Worm (Caenorhabditis elegans) whole organism, L1 larva: Measurements from ENCODE around the gene ymel-1.

ENCODE experiments used
- C34B4.2 ChIP-seq: sonication (generic microtip); optimal IDR thresholded peaks from 2 replicates; lab custom pipeline; 2017; ENCODE audit warnings: mild to moderate bottlenecking, missing genetic modification characterization, missing compliant biosample characterization
- F16B12.6 ChIP-seq: fragments of 150-350 bp; optimal IDR thresholded peaks from 2 replicates; lab custom pipeline; 2014; ENCODE audit warnings: missing biosample characterization, missing genetic modification characterization
- Y116A8C.19 ChIP-seq: sonication (generic microtip); optimal IDR thresholded peaks from 2 replicates; lab custom pipeline; 2016; ENCODE audit warnings: missing compliant biosample characterization, missing genetic modification characterization, borderline replicate concordance
- aha-1 ChIP-seq: fragments of 150-350 bp; optimal IDR thresholded peaks from 2 replicates; lab custom pipeline; 2014; ENCODE audit warnings: missing biosample characterization, missing genetic modification characterization
- aly-2 ChIP-seq: fragments of 150-350 bp; optimal IDR thresholded peaks from 2 replicates; lab custom pipeline; 2014; ENCODE audit warnings: missing biosample characterization, missing genetic modification characterization
- ama-1 ChIP-seq: fragments of 150-350 bp; optimal IDR thresholded peaks from 2 replicates; lab custom pipeline; 2014
- blmp-1 ChIP-seq: fragments of 150-350 bp; optimal IDR thresholded peaks from 2 replicates; lab custom pipeline; 2014; ENCODE audit warnings: missing biosample characterization, missing genetic modification characterization
- ceh-63 ChIP-seq: fragments of 200-800 bp; sonication (Bioruptor generic); optimal IDR thresholded peaks from 2 replicates; lab custom pipeline; 2018; ENCODE audit warnings: mild to moderate bottlenecking, missing genetic modification characterization, missing compliant biosample characterization
- ceh-82 ChIP-seq, 3 experiments: fragments of 150-350 bp in 1 of 3; sonication (generic microtip) in 2 of 3; optimal IDR thresholded peaks; 2 replicates each; lab custom pipeline; 2014 to 2017; ENCODE audit warnings: missing biosample characterization in 3 of 3, missing genetic modification characterization in 3 of 3
- ceh-88 ChIP-seq: fragments of 200-800 bp; sonication (Bioruptor generic); IDR thresholded peaks from 2 replicates; pipeline ENCODE4 v1.3.6; 2022; ENCODE audit warnings: missing genetic modification characterization, missing compliant biosample characterization
- ceh-90 ChIP-seq: sonication (generic microtip); optimal IDR thresholded peaks from 2 replicates; lab custom pipeline; 2016; ENCODE audit warnings: missing genetic modification characterization, missing compliant biosample characterization
- dpl-1 ChIP-seq, 3 experiments: fragments of 150-350 bp in 2 of 3; sonication (generic microtip) in 1 of 3; optimal IDR thresholded peaks; 2 replicates each; lab custom pipeline; 2014 to 2017; ENCODE audit warnings: missing biosample characterization in 3 of 3, missing genetic modification characterization in 3 of 3, missing genetic modification reagents in 3 of 3
- efl-1 ChIP-seq, 4 experiments: fragments of 150-350 bp; optimal IDR thresholded peaks in 3 of 4; peaks in 1 of 4; 1 replicate in 1 of 4; 2 replicates in 3 of 4; lab custom pipeline; 2014; ENCODE audit warnings: missing biosample characterization in 2 of 4, missing genetic modification characterization in 2 of 4, missing genetic modification reagents in 2 of 4
- efl-3 ChIP-seq: fragments of 200-800 bp; sonication (Bioruptor generic); optimal IDR thresholded peaks from 2 replicates; lab custom pipeline; 2018; ENCODE audit warnings: mild to moderate bottlenecking, missing genetic modification characterization, missing compliant biosample characterization
- ets-5 ChIP-seq: fragments of 200-800 bp; sonication (Bioruptor generic); IDR thresholded peaks from 2 replicates; pipeline ENCODE4 v1.3.6; 2022; ENCODE audit warnings: missing genetic modification characterization, missing compliant biosample characterization
- fkh-10 ChIP-seq: sonication (generic microtip); optimal IDR thresholded peaks from 2 replicates; lab custom pipeline; 2017; ENCODE audit warnings: missing biosample characterization, missing genetic modification reagents, missing genetic modification characterization
- grh-1 ChIP-seq: fragments of 200-800 bp; sonication (Bioruptor generic); IDR thresholded peaks from 2 replicates; pipeline ENCODE4 v1.3.6; 2022; ENCODE audit warnings: missing genetic modification reagents, missing genetic modification characterization, missing compliant biosample characterization
- hlh-17 ChIP-seq: fragments of 200-800 bp; sonication (Bioruptor generic); optimal IDR thresholded peaks from 2 replicates; lab custom pipeline; 2018; ENCODE audit warnings: missing genetic modification characterization, mild to moderate bottlenecking, missing compliant biosample characterization, moderate library complexity, borderline replicate concordance
- hpl-2 ChIP-seq: fragments of 150-350 bp; optimal IDR thresholded peaks from 2 replicates; lab custom pipeline; 2014; ENCODE audit warnings: missing biosample characterization, missing genetic modification reagents, missing genetic modification characterization
- isw-1 ChIP-seq: fragments of 200-800 bp; sonication (Bioruptor generic); IDR thresholded peaks from 2 replicates; pipeline ENCODE4 v1.3.6; 2022; ENCODE audit warnings: missing genetic modification characterization, missing compliant biosample characterization
- jun-1 ChIP-seq: fragments of 150-350 bp; optimal IDR thresholded peaks from 2 replicates; lab custom pipeline; 2014; ENCODE audit warnings: missing biosample characterization, missing genetic modification reagents, missing genetic modification characterization
- lin-13 ChIP-seq: fragments of 150-350 bp; optimal IDR thresholded peaks from 2 replicates; lab custom pipeline; 2014; ENCODE audit warnings: missing biosample characterization, missing genetic modification reagents, missing genetic modification characterization
- lin-14 ChIP-seq: fragments of 200-800 bp; sonication (Bioruptor generic); optimal IDR thresholded peaks from 2 replicates; lab custom pipeline; 2018; ENCODE audit warnings: mild to moderate bottlenecking, missing genetic modification characterization, moderate library complexity, missing compliant biosample characterization
- lin-15B ChIP-seq: fragments of 150-350 bp; sonication (generic microtip); optimal IDR thresholded peaks from 3 replicates; lab custom pipeline; 2014; ENCODE audit warnings: missing biosample characterization, missing genetic modification characterization
- lin-35 ChIP-seq, 2 experiments: fragments of 150-350 bp; optimal IDR thresholded peaks; 2 replicates each; lab custom pipeline; 2014; ENCODE audit warnings: missing biosample characterization in 2 of 2, missing genetic modification characterization in 2 of 2, missing genetic modification reagents in 2 of 2
- lin-39 ChIP-seq: fragments of 150-350 bp; optimal IDR thresholded peaks from 2 replicates; lab custom pipeline; 2014; ENCODE audit warnings: missing biosample characterization, missing genetic modification reagents, missing genetic modification characterization
- lsy-2 ChIP-seq, 2 experiments: fragments of 150-350 bp; optimal IDR thresholded peaks; 2 replicates each; lab custom pipeline; 2014; ENCODE audit warnings: missing biosample characterization in 2 of 2, missing genetic modification characterization in 2 of 2
- mdl-1 ChIP-seq, 2 experiments: fragments of 150-350 bp; optimal IDR thresholded peaks; 2 replicates each; lab custom pipeline; 2014 to 2017; ENCODE audit warnings: missing biosample characterization in 2 of 2, missing genetic modification characterization in 2 of 2, inconsistent platforms in 1 of 2
- mep-1 ChIP-seq: fragments of 150-350 bp; optimal IDR thresholded peaks from 2 replicates; lab custom pipeline; 2014; ENCODE audit warnings: missing biosample characterization, missing genetic modification characterization
- nhr-19 ChIP-seq: fragments of 200-800 bp; sonication (Bioruptor generic); conservative IDR thresholded peaks from 2 replicates; pipeline ENCODE4 v1.3.6; 2022; ENCODE audit warnings: missing genetic modification characterization, missing compliant biosample characterization
- nhr-20 ChIP-seq: sonication (generic microtip); optimal IDR thresholded peaks from 2 replicates; lab custom pipeline; 2016; ENCODE audit warnings: mild to moderate bottlenecking, missing genetic modification characterization, missing compliant biosample characterization
- nhr-237 ChIP-seq: fragments of 150-350 bp; optimal IDR thresholded peaks from 2 replicates; lab custom pipeline; 2014; ENCODE audit warnings: missing biosample characterization, missing genetic modification characterization
- nhr-71 ChIP-seq: sonication (generic microtip); optimal IDR thresholded peaks from 2 replicates; lab custom pipeline; 2016; ENCODE audit warnings: mild to moderate bottlenecking, missing genetic modification characterization, moderate library complexity, missing compliant biosample characterization
- nhr-76 ChIP-seq: sonication (generic microtip); optimal IDR thresholded peaks from 2 replicates; lab custom pipeline; 2017; ENCODE audit warnings: missing biosample characterization, missing genetic modification characterization
- rnt-1 ChIP-seq: sonication (generic microtip); optimal IDR thresholded peaks from 2 replicates; lab custom pipeline; 2016; ENCODE audit warnings: mild to moderate bottlenecking, missing genetic modification characterization, moderate library complexity, missing compliant biosample characterization
- snu-23 ChIP-seq: sonication (generic microtip); optimal IDR thresholded peaks from 2 replicates; lab custom pipeline; 2016; ENCODE audit warnings: missing genetic modification characterization, missing compliant biosample characterization
- sptf-1 ChIP-seq: fragments of 150-350 bp; optimal IDR thresholded peaks from 2 replicates; lab custom pipeline; 2014; ENCODE audit warnings: missing biosample characterization, missing genetic modification characterization
- swsn-7 ChIP-seq: sonication (generic microtip); optimal IDR thresholded peaks from 2 replicates; lab custom pipeline; 2016; ENCODE audit warnings: missing genetic modification characterization, missing compliant biosample characterization
- tbx-2 ChIP-seq: sonication (generic microtip); optimal IDR thresholded peaks from 2 replicates; lab custom pipeline; 2016; ENCODE audit warnings: missing genetic modification characterization, missing compliant biosample characterization
- unc-62 ChIP-seq: fragments of 150-350 bp; optimal IDR thresholded peaks from 2 replicates; lab custom pipeline; 2014; ENCODE audit warnings: missing biosample characterization, missing genetic modification reagents, missing genetic modification characterization
- ztf-11 ChIP-seq, 2 experiments: sonication (generic microtip); optimal IDR thresholded peaks; 2 replicates each; lab custom pipeline; 2016 to 2017; ENCODE audit warnings: missing genetic modification characterization in 2 of 2, missing biosample characterization in 1 of 2, missing compliant biosample characterization in 1 of 2
- ztf-4 ChIP-seq: fragments of 150-350 bp; optimal IDR thresholded peaks from 2 replicates; lab custom pipeline; 2014; ENCODE audit warnings: missing biosample characterization, missing genetic modification characterization

ymel-1 gene

DNA sequence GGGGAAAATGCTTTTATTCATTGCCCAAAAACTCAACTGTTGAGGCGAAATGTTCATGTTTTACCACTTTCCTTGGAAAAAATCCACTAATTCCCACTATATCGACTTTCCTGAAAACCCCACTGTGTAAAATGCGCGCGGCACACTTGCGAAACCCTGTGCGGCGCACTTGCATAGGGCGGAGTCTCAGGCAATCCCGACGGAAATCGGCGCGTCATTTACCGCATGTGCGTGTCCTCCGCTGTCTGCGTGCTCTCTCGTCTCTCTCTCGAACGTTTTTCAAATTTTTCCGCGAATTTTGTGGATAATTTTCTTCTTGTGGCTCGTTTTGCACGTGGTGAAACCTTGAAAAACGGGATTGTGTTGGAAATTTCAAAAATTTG, 45.2 kb downstream of the ymel-1 start, which contains the start of gene atx-2 (continued):
- TF ChIP-seq unc-62 (GFP tag; lab: Kevin White, UChicago) (no peak), ceh-88 (GFP tag; lab: Robert Waterston, UW) (peak; percentile 6; the same call in 1 of the 2 replicates), ceh-82 (tag; optimal IDR thresholded peaks at IDR 0.05; lab: Kevin White, UChicago) (peak; percentile 68 to 78 (median 73)), ztf-11 (tag; optimal IDR thresholded peaks at IDR 0.05; lab: Kevin White, UChicago) (peak in 1 of 2 experiments; percentile 73), efl-3 (GFP tag; lab: Kevin White, UChicago) (peak; percentile 66), ztf-4 (tag; lab: Kevin White, UChicago) (peak; percentile 65), lin-13 (GFP tag; lab: Kevin White, UChicago) (peak; percentile 75), grh-1 (GFP tag; lab: Robert Waterston, UW) (peak; percentile 60), rnt-1 (tag; lab: Kevin White, UChicago) (peak; percentile 96), lin-35 (GFP tag; optimal IDR thresholded peaks at IDR 0.05; lab: Kevin White, UChicago) (peak; percentile 54 to 62), nhr-20 (peak; percentile 48), nhr-71 (tag; lab: Kevin White, UChicago) (peak; percentile 75), lin-14 (GFP tag; lab: Kevin White, UChicago) (peak; percentile 79), aly-2 (tag; lab: Kevin White, UChicago) (no peak), mep-1 (tag; lab: Kevin White, UChicago) (peak; percentile 62), jun-1 (tag; lab: Kevin White, UChicago) (peak; percentile 70), swsn-7 (tag; lab: Kevin White, UChicago) (peak; percentile 81), tbx-2 (peak; percentile 63), mdl-1 (tag; optimal IDR thresholded peaks at IDR 0.05; lab: Kevin White, UChicago) (peak in 1 of 2 experiments; percentile 41), fkh-10 (GFP tag; lab: Kevin White, UChicago) (peak; percentile 76), nhr-76 (tag; lab: Kevin White, UChicago) (peak; percentile 44), nhr-237 (tag; lab: Kevin White, UChicago) (no peak), efl-1 (optimal IDR thresholded peaks at IDR 0.05; lab: Kevin White, UChicago) (peak; percentile 75 to 76), efl-1 (GFP tag; optimal IDR thresholded peaks at IDR 0.05 in 1 of 2; lab: Kevin White, UChicago) (peak; percentile 61 to 97), F16B12.6 (tag; lab: Kevin White, UChicago) (peak; percentile 55), isw-1 (peak; percentile 65), Y116A8C.19 (tag; lab: Kevin White, UChicago) (no peak), nhr-19 (peak; percentile 79), C34B4.2 (peak; percentile 9), hpl-2 (peak; percentile 62), lin-15B (tag; lab: Kevin White, UChicago) (peak; percentile 41), aha-1 (tag; lab: Kevin White, UChicago) (peak; percentile 9), ceh-63 (GFP tag; lab: Kevin White, UChicago) (no peak), ama-1 (lab: Kevin White, UChicago) (no peak), snu-23 (GFP tag; lab: Kevin White, UChicago) (peak; percentile 81), sptf-1 (tag; lab: Kevin White, UChicago) (no peak), ets-5 (GFP tag; lab: Robert Waterston, UW) (no peak), lin-39 (tag; lab: Kevin White, UChicago) (peak; percentile 19), blmp-1 (tag; lab: Kevin White, UChicago) (peak; percentile 33), hlh-17 (no peak), dpl-1 (GFP tag; optimal IDR thresholded peaks at IDR 0.05; lab: Kevin White, UChicago) (peak; percentile 63 to 69 (median 68)), lsy-2 (tag; optimal IDR thresholded peaks at IDR 0.05; lab: Kevin White, UChicago) (peak; percentile 48 to 77)

ce11 chrIII:10462935-10463548, 47.1 kb downstream of the ymel-1 start:
- TF ChIP-seq blmp-1 (tag; lab: Kevin White, UChicago) (peak; percentile 71), ceh-90 (tag; lab: Kevin White, UChicago) (no peak), efl-1 (optimal IDR thresholded peaks at IDR 0.05; lab: Kevin White, UChicago) (no peak), efl-1 (GFP tag; optimal IDR thresholded peaks at IDR 0.05 in 1 of 2; lab: Kevin White, UChicago) (peak in 1 of 2 experiments; percentile 68)
